Worm (Caenorhabditis elegans) whole organism, early embryonic: Measurements from ENCODE around the gene Y54G2A.38.

Experiments
- F13C5.2 ChIP-seq: sonication (generic microtip); optimal IDR thresholded peaks from 2 replicates; lab custom pipeline; 2017; ENCODE audit warnings: mild to moderate bottlenecking, missing genetic modification characterization, inconsistent platforms, missing compliant biosample characterization
- aly-1 ChIP-seq: sonication (generic microtip); optimal IDR thresholded peaks from 2 replicates; lab custom pipeline; 2016; ENCODE audit warnings: missing genetic modification characterization, missing compliant biosample characterization
- ama-1 ChIP-seq: fragments of 150-350 bp; optimal IDR thresholded peaks from 2 replicates; lab custom pipeline; 2014
- ceh-13 ChIP-seq: fragments of 200-800 bp; sonication (Bioruptor generic); optimal IDR thresholded peaks from 2 replicates; lab custom pipeline; 2018; ENCODE audit warnings: mild to moderate bottlenecking, missing genetic modification characterization, missing compliant biosample characterization
- ets-7 ChIP-seq: sonication (generic microtip); optimal IDR thresholded peaks from 2 replicates; lab custom pipeline; 2016; ENCODE audit warnings: missing genotype, missing genetic modification characterization, missing compliant biosample characterization
- flt-1 ChIP-seq: fragments of 200-800 bp; sonication (Bioruptor generic); IDR thresholded peaks from 2 replicates; pipeline ENCODE4 v1.3.6; 2022; ENCODE audit warnings: missing genetic modification characterization, missing compliant biosample characterization
- tbx-11 ChIP-seq: fragments of 200-800 bp; sonication (Bioruptor generic); IDR thresholded peaks from 2 replicates; pipeline ENCODE4 v1.3.6; 2022; ENCODE audit warnings: missing genetic modification characterization, missing compliant biosample characterization
- tra-4 ChIP-seq: sonication (generic microtip); optimal IDR thresholded peaks from 2 replicates; lab custom pipeline; 2017; ENCODE audit warnings: missing genetic modification characterization, missing compliant biosample characterization

- TF ChIP-seq tbx-11 (GFP tag; lab: Robert Waterston, UW), result no peak
- TF ChIP-seq ama-1 (lab: Kevin White, UChicago), result no peak
- TF ChIP-seq F13C5.2 (tag; lab: Kevin White, UChicago), result no peak
- TF ChIP-seq flt-1 (GFP tag; lab: Robert Waterston, UW), result no peak
- no peak for TF ChIP-seq tra-4 (tag; lab: Kevin White, UChicago)
- no peak for TF ChIP-seq ceh-13 (GFP tag; lab: Kevin White, UChicago)
- no peak for TF ChIP-seq aly-1 (tag; lab: Kevin White, UChicago)
- no peak for TF ChIP-seq ets-7 (tag; lab: Kevin White, UChicago)
Measured at ce11 chrIV:2775992-2776630, 16.8 kb downstream of the Y54G2A.38 start.
